Worm (Caenorhabditis elegans): Measurements from ENCODE around the gene F11E6.9.

F11E6.9 gene

DNA sequence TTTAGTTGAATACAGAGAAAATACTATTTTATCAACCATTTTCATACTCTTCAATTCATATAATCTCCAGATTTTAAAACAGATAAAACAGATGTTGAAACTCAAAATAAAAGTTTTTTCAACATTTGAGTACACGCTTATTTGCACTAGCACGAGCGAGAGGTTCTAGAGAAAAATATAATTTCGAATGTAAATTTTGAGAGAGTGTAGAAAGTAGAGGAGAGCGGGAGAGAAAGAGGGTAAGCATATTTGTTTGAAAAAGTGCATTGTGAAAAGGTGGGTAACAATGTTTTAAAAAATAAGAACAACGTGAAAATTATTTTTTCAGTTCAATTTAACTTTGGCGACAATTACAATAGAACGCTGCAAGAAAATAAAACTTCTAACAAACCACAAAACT is 7.3 kb downstream of the F11E6.9 start:
- TF ChIP-seq mml-1 (tag; optimal IDR thresholded peaks at IDR 0.05): no peak
- TF ChIP-seq snpc-4 (tag; optimal IDR thresholded peaks at IDR 0.05): peak; percentile 8
- peak; percentile 51 for TF ChIP-seq pha-4 (tag; optimal IDR thresholded peaks at IDR 0.05)

DNA sequence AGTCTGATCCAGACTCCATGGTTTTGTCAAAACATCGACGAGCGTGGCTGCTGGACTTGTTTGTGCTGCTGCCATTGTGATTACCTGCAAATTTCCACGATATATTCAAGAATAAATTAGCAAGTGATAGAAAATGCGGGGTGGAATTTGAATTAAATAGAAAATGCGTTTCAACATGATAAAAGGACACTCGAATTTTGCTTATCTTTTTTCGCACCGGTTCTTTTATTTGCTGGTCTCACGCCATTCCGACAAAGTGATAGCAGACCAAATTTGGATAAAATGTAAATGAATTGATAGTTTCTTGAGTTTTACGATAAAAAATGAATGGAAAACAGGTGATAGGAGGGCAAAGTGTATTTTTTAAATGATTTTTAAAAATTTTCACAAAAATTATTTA is 7.8 kb downstream of the F11E6.9 start, which contains the start of gene elo-2:
Gene elo-2, minus strand, starts transcription at position 84 of the 400 bp plus-strand sequence.
- TF ChIP-seq elt-2 (tag; optimal IDR thresholded peaks at IDR 0.05) (peak; percentile 95), nhr-77 (tag; optimal IDR thresholded peaks at IDR 0.05) (no peak), skn-1 (tag; optimal IDR thresholded peaks at IDR 0.05) (no peak), mdl-1 (tag; optimal IDR thresholded peaks at IDR 0.05) (no peak), pqm-1 (tag; optimal IDR thresholded peaks at IDR 0.05) (peak; percentile 95), elt-1 (tag; optimal IDR thresholded peaks at IDR 0.05) (no peak)

DNA sequence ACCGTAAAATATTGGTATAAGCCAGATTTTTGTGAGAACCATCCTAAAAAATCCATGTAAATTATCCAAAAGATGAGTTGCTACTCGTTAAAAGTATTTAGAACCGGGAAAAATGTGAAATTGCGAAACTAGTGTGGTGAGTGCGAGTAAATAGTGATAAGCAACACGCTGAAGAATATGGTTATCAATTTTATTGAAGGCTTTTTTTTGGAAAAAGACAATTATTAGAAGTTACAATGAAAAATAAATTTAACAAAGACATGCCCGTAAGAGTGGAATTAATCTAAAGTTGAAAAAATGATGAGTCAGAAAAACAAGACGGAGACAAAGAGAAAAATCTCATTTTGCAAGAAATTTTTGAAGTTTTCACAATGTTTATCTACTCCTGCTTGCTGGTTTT is 9.3 kb downstream of the F11E6.9 start, which contains the start of gene F11E6.6:
Gene F11E6.6, minus strand, starts transcription at position 101 of the 400 bp plus-strand sequence.
- TF ChIP-seq sea-2 (GFP tag; optimal IDR thresholded peaks at IDR 0.05) (no peak), elt-2 (tag; optimal IDR thresholded peaks at IDR 0.05) (peak; percentile 38), pqm-1 (tag; optimal IDR thresholded peaks at IDR 0.05) (peak; percentile 21), elt-3 (tag; optimal IDR thresholded peaks at IDR 0.05) (no peak), pha-4 (tag; optimal IDR thresholded peaks at IDR 0.05) (peak; percentile 27)

DNA sequence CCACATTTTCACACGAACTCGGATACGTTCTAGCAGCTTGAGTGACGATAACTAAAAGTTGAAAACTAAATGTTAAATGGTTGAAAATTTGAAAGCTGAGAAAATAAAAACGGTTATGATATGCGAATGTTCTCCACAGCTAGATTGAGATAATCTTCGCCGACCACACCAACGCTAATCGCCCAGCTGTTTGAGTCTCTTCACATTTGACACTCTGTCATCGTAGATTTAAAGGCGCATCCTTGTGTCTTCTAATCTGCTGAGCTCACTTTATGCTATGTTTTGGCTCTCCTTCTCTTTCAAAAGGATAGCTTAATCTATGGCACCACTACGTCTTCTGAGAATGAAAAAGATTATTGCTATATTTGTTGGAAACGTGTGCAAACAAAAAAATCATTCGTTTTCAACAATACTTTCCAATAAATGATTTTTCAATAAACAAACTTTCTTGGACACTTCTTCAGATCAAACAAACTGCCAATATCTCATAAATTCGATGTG is 12.0 kb downstream of the F11E6.9 start, which contains the start of gene F11E6.10:
Gene F11E6.10, minus strand, starts transcription at position 51 of the 501 bp plus-strand sequence.
- TF ChIP-seq zag-1 (tag; optimal IDR thresholded peaks at IDR 0.05) (no peak), R02D3.7 (tag; optimal IDR thresholded peaks at IDR 0.05) (no peak), nhr-67 (tag; optimal IDR thresholded peaks at IDR 0.05) (no peak), egl-27 (tag; optimal IDR thresholded peaks at IDR 0.05) (no peak), unc-39 (tag; optimal IDR thresholded peaks at IDR 0.05) (no peak), nhr-28 (tag; optimal IDR thresholded peaks at IDR 0.05) (no peak)

DNA sequence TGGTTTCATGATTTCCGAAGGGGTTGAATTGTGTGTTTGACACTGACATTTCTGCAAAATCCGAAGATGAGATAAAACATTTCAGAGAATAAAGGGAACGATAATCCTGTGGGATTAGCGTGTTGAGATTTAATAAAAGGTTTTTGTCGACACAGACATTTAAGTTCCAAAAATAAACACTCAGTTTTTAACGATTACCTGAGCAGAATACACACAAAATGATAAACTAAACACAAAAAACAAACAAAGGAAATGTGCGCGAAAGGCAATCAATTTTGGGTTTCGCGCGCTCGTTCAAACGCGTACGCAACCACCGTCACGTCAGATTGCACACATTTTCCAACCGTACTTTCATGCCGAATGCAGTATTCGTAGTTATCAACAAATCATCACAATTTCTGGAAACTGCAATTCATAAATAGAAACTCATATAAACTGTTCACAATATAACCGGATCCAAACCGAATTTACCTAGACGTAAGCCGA is 13.9 kb downstream of the F11E6.9 start, which contains the start of gene rif-1.1:
Gene rif-1.1, minus strand, starts transcription at position 51 of the 486 bp plus-strand sequence.
- TF ChIP-seq zag-1 (tag; optimal IDR thresholded peaks at IDR 0.05) (no peak), skn-1 (tag; optimal IDR thresholded peaks at IDR 0.05) (no peak), nhr-28 (tag; optimal IDR thresholded peaks at IDR 0.05) (no peak), hmg-11 (tag; optimal IDR thresholded peaks at IDR 0.05) (no peak), ceh-9 (tag; optimal IDR thresholded peaks at IDR 0.05) (no peak), lin-15B (tag; optimal IDR thresholded peaks at IDR 0.05) (peak; percentile 27), fkh-2 (tag; optimal IDR thresholded peaks at IDR 0.05) (no peak), pqm-1 (tag; optimal IDR thresholded peaks at IDR 0.05) (no peak), elt-2 (tag; optimal IDR thresholded peaks at IDR 0.05) (peak; percentile 36), pha-4 (tag; optimal IDR thresholded peaks at IDR 0.05) (peak; percentile 92), sea-2 (GFP tag; optimal IDR thresholded peaks at IDR 0.05) (no peak), lin-39 (tag; optimal IDR thresholded peaks at IDR 0.05) (peak; percentile 45), fkh-10 (GFP tag; optimal IDR thresholded peaks at IDR 0.05) (no peak), mdl-1 (tag; optimal IDR thresholded peaks at IDR 0.05) (no peak), lsy-12 (tag; optimal IDR thresholded peaks at IDR 0.05) (no peak), ama-1 (optimal IDR thresholded peaks at IDR 0.05) (no peak), mml-1 (tag; optimal IDR thresholded peaks at IDR 0.05) (no peak), nhr-11 (tag; optimal IDR thresholded peaks at IDR 0.05) (no peak), elt-3 (tag; optimal IDR thresholded peaks at IDR 0.05) (no peak), nhr-23 (tag; optimal IDR thresholded peaks at IDR 0.05) (peak; percentile 18), unc-39 (tag; optimal IDR thresholded peaks at IDR 0.05) (no peak), ceh-16 (tag; optimal IDR thresholded peaks at IDR 0.05) (no peak), fos-1 (tag; optimal IDR thresholded peaks at IDR 0.05) (no peak), unc-62 (GFP tag; optimal IDR thresholded peaks at IDR 0.05) (no peak), nhr-43 (tag; optimal IDR thresholded peaks at IDR 0.05; ENCODE audit: poor library complexity, severe bottlenecking) (no peak), ztf-4 (tag; optimal IDR thresholded peaks at IDR 0.05) (no peak), nfya-1 (tag; optimal IDR thresholded peaks at IDR 0.05; ENCODE audit: insufficient read depth) (peak; percentile 65), daf-12 (tag; optimal IDR thresholded peaks at IDR 0.05) (no peak), nhr-77 (tag; optimal IDR thresholded peaks at IDR 0.05) (no peak), elt-1 (tag; optimal IDR thresholded peaks at IDR 0.05) (no peak), R02D3.7 (tag; optimal IDR thresholded peaks at IDR 0.05) (no peak), eor-1 (tag; optimal IDR thresholded peaks at IDR 0.05) (no peak), nhr-237 (tag; optimal IDR thresholded peaks at IDR 0.05) (no peak), tbx-2 (tag; optimal IDR thresholded peaks at IDR 0.05) (no peak), nhr-25 (tag; optimal IDR thresholded peaks at IDR 0.05) (peak; percentile 10), egl-27 (tag; optimal IDR thresholded peaks at IDR 0.05) (no peak), nhr-76 (tag; optimal IDR thresholded peaks at IDR 0.05) (no peak), nhr-12 (tag; optimal IDR thresholded peaks at IDR 0.05) (no peak)

Data from whole organism, L3 larva.